Fruit fly (Drosophila melanogaster) Kc167 (cell line): Measurements from ENCODE around the gene CG32204.

ENCODE experiments used
- Sin3A ChIP-seq: fragments of >200 bp; optimal IDR thresholded peaks from 2 replicates; lab custom pipeline; 2018; ENCODE audit warnings: missing external identifiers
- h ChIP-seq: fragments of >200 bp; optimal IDR thresholded peaks from 3 replicates; lab custom pipeline; 2018; ENCODE audit warnings: missing external identifiers
- psq ChIP-seq: fragments of >200 bp; optimal IDR thresholded peaks from 2 replicates; lab custom pipeline; 2017; ENCODE audit warnings: missing external identifiers
- ttk ChIP-seq: sonication (Bioruptor generic); optimal IDR thresholded peaks from 2 replicates; lab custom pipeline; 2017; ENCODE audit warnings: missing external identifiers

dm6 chr3L:18995667-18996029 is 49.8 kb upstream of the CG32204 start:
- no peak for TF ChIP-seq h
- TF ChIP-seq Sin3A = no peak
- no peak for TF ChIP-seq psq
- no peak for TF ChIP-seq ttk (lab: Kevin White, UChicago)
